Fruit fly (Drosophila melanogaster): ENCODE measurements around the gene mdlc.

Gene mdlc

dm6 chr3R:20021152-20021769, 36.3 kb upstream of the mdlc start, which contains the start of the genes PIG-L and psidin:
Gene PIG-L, minus strand, starts transcription at chr3R:20021338.
Gene psidin, plus strand, starts transcription at chr3R:20021704.
- no peak for TF ChIP-seq cnc (optimal IDR thresholded peaks at IDR 0.05)
- peak; percentile 84 for TF ChIP-seq toe (GFP tag; optimal IDR thresholded peaks at IDR 0.05)
- TF ChIP-seq tj (GFP tag; optimal IDR thresholded peaks at IDR 0.05): peak; percentile 69
- peak; percentile 87 for TF ChIP-seq CG1620 (GFP tag; optimal IDR thresholded peaks at IDR 0.05)
- TF ChIP-seq kay (GFP tag; ENCODE audit: borderline replicate concordance): no peak
- TF ChIP-seq CG11617 (GFP tag; optimal IDR thresholded peaks at IDR 0.05): peak; percentile 92
- TF ChIP-seq bab1 (GFP tag; optimal IDR thresholded peaks at IDR 0.05): peak; percentile 25
- TF ChIP-seq CG14711 (tag; optimal IDR thresholded peaks at IDR 0.05): peak; percentile 59
- peak; percentile 61 for TF ChIP-seq pad (GFP tag; optimal IDR thresholded peaks at IDR 0.05)
- TF ChIP-seq Crg-1 (GFP tag; optimal IDR thresholded peaks at IDR 0.05): peak; percentile 64
- TF ChIP-seq Hr96 (GFP tag; optimal IDR thresholded peaks at IDR 0.05): peak; percentile 86
- TF ChIP-seq CG5204 (GFP tag; optimal IDR thresholded peaks at IDR 0.05): peak; percentile 94
- peak; percentile 10 for TF ChIP-seq Clk (GFP tag; optimal IDR thresholded peaks at IDR 0.05)
- peak; percentile 58 for TF ChIP-seq CG12768 (GFP tag; optimal IDR thresholded peaks at IDR 0.05)
- TF ChIP-seq CG7045 (GFP tag; optimal IDR thresholded peaks at IDR 0.05): peak; percentile 85
- TF ChIP-seq Mnt (GFP tag; optimal IDR thresholded peaks at IDR 0.05): peak; percentile 26
- TF ChIP-seq cic (GFP tag; optimal IDR thresholded peaks at IDR 0.05): peak; percentile 14
- peak; percentile 62 for TF ChIP-seq ovo (GFP tag; optimal IDR thresholded peaks at IDR 0.05)
- peak; percentile 80 for TF ChIP-seq CG33017 (tag; optimal IDR thresholded peaks at IDR 0.05)
- TF ChIP-seq CG7101 (tag; optimal IDR thresholded peaks at IDR 0.05): peak; percentile 80

- TF ChIP-seq bab1 (GFP tag; optimal IDR thresholded peaks at IDR 0.05) (no peak), pad (GFP tag; optimal IDR thresholded peaks at IDR 0.05) (no peak), toe (GFP tag; optimal IDR thresholded peaks at IDR 0.05) (no peak), CG7101 (tag; optimal IDR thresholded peaks at IDR 0.05) (no peak), CG7045 (GFP tag; optimal IDR thresholded peaks at IDR 0.05) (no peak), CG11617 (GFP tag; optimal IDR thresholded peaks at IDR 0.05) (no peak), CG14711 (tag; optimal IDR thresholded peaks at IDR 0.05) (no peak), CG5204 (GFP tag; optimal IDR thresholded peaks at IDR 0.05) (no peak), cnc (optimal IDR thresholded peaks at IDR 0.05) (no peak), Crg-1 (GFP tag; optimal IDR thresholded peaks at IDR 0.05) (no peak), Clk (GFP tag; optimal IDR thresholded peaks at IDR 0.05) (no peak), CG1620 (GFP tag; optimal IDR thresholded peaks at IDR 0.05) (no peak), Mnt (GFP tag; optimal IDR thresholded peaks at IDR 0.05) (no peak), Hr96 (GFP tag; optimal IDR thresholded peaks at IDR 0.05) (no peak), kay (GFP tag; ENCODE audit: borderline replicate concordance) (no peak)
Measured at dm6 chr3R:20027841-20028240, 29.7 kb upstream of the mdlc start, which contains the start of the genes CG4424 and CG4854. Gene CG4424, minus strand, starts transcription at chr3R:20028040. Gene CG4854, plus strand, starts transcription at chr3R:20028058.

DNA sequence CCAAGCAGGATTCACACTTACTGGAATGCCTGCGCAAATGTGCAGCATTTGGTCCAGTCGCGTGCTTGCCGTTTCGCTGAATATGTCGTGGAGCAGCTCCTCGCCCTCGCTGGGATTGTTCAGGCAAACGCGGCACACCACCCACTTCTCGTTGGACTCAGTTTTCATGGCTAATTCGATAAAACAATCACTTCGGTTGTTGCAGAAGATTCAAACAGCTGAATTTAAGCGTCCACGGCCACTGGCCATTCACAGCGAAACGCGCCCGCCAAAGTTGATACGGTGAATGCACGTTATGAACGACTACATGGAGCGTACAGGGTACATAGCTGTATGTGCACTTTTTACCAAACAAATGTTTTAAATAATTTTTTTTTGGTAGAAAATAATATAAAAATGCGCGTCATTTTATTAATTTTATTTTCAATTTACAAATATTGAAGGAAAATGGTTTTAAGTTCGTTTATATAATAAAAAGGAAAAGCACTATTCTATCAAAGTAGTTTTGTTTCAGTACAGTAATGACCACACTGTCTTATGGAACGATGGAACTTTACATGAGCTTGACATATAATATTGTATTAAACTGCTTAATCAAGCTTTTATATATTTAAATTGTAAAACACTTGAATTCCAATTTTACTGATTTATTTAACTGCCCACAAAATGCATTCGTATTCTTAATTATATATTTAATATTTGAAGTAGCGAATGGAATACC, 26.3 kb upstream of the mdlc start, which contains the start of gene trem:
trem (minus strand) TSS at position 267 of the 721 bp plus-strand sequence.
- TF ChIP-seq Mnt (GFP tag; optimal IDR thresholded peaks at IDR 0.05): peak; percentile 49
- peak; percentile 85 for TF ChIP-seq CG11617 (GFP tag; optimal IDR thresholded peaks at IDR 0.05)
- peak; percentile 54 for TF ChIP-seq tj (GFP tag; optimal IDR thresholded peaks at IDR 0.05)
- TF ChIP-seq cic (GFP tag; optimal IDR thresholded peaks at IDR 0.05): peak; percentile 1
- TF ChIP-seq kay (GFP tag; ENCODE audit: borderline replicate concordance): no peak
- peak; percentile 58 for TF ChIP-seq CG14711 (tag; optimal IDR thresholded peaks at IDR 0.05)
- TF ChIP-seq cnc (optimal IDR thresholded peaks at IDR 0.05): no peak
- peak; percentile 67 for TF ChIP-seq Clk (GFP tag; optimal IDR thresholded peaks at IDR 0.05)
- TF ChIP-seq CG1620 (GFP tag; optimal IDR thresholded peaks at IDR 0.05): peak; percentile 59
- TF ChIP-seq CG33017 (tag; optimal IDR thresholded peaks at IDR 0.05): peak; percentile 54
- peak; percentile 79 for TF ChIP-seq CG7045 (GFP tag; optimal IDR thresholded peaks at IDR 0.05)
- TF ChIP-seq Hr96 (GFP tag; optimal IDR thresholded peaks at IDR 0.05): peak; percentile 42
- TF ChIP-seq Crg-1 (GFP tag; optimal IDR thresholded peaks at IDR 0.05): peak; percentile 55
- peak; percentile 76 for TF ChIP-seq CG7101 (tag; optimal IDR thresholded peaks at IDR 0.05)
- TF ChIP-seq pad (GFP tag; optimal IDR thresholded peaks at IDR 0.05): peak; percentile 65
- peak; percentile 33 for TF ChIP-seq ovo (GFP tag; optimal IDR thresholded peaks at IDR 0.05)
- peak; percentile 72 for TF ChIP-seq CG5204 (GFP tag; optimal IDR thresholded peaks at IDR 0.05)
- TF ChIP-seq toe (GFP tag; optimal IDR thresholded peaks at IDR 0.05): peak; percentile 86
- no peak for TF ChIP-seq bab1 (GFP tag; optimal IDR thresholded peaks at IDR 0.05)
- peak; percentile 77 for TF ChIP-seq CG12768 (GFP tag; optimal IDR thresholded peaks at IDR 0.05)

DNA sequence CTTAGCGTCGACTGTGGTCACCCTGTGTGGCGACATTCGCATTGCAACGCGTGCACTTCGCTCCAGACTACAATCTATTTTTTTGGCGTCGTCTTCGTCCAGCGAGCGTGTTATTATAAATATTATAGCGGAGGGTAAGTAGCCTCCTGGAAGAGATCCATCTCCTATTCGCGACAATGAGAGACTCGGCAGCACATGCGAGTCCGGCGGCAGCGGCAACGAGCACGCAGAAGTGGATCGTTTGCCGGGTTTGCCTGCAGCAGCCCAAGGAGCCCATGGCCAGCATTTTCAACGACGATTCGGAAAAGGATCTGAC, 25.8 kb upstream of the mdlc start, which contains the start of gene idc:
idc (plus strand) TSS at position 60 of the 316 bp plus-strand sequence.
- TF ChIP-seq CG11617 (GFP tag; optimal IDR thresholded peaks at IDR 0.05) (peak; percentile 59), CG14711 (tag; optimal IDR thresholded peaks at IDR 0.05) (no peak)

dm6 chr3R:20035887-20036286, 21.7 kb upstream of the mdlc start, which contains the start of gene Regnase-1:
Gene Regnase-1, minus strand, starts transcription at chr3R:20036056.
- TF ChIP-seq kay (GFP tag; ENCODE audit: borderline replicate concordance) (no peak), CG7101 (tag; optimal IDR thresholded peaks at IDR 0.05) (peak; percentile 92), Clk (GFP tag; optimal IDR thresholded peaks at IDR 0.05) (peak; percentile 22), cic (GFP tag; optimal IDR thresholded peaks at IDR 0.05) (peak; percentile 62), CG14711 (tag; optimal IDR thresholded peaks at IDR 0.05) (peak; percentile 83), CG7045 (GFP tag; optimal IDR thresholded peaks at IDR 0.05) (peak; percentile 91), CG11617 (GFP tag; optimal IDR thresholded peaks at IDR 0.05) (peak; percentile 90), Crg-1 (GFP tag; optimal IDR thresholded peaks at IDR 0.05) (peak; percentile 85), tj (GFP tag; optimal IDR thresholded peaks at IDR 0.05) (peak; percentile 63), CG1620 (GFP tag; optimal IDR thresholded peaks at IDR 0.05) (peak; percentile 89), bab1 (GFP tag; optimal IDR thresholded peaks at IDR 0.05) (peak; percentile 96), CG33017 (tag; optimal IDR thresholded peaks at IDR 0.05) (peak; percentile 83), cnc (optimal IDR thresholded peaks at IDR 0.05) (no peak), CG12768 (GFP tag; optimal IDR thresholded peaks at IDR 0.05) (peak; percentile 81), Hr96 (GFP tag; optimal IDR thresholded peaks at IDR 0.05) (peak; percentile 87), pad (GFP tag; optimal IDR thresholded peaks at IDR 0.05) (peak; percentile 78), ovo (GFP tag; optimal IDR thresholded peaks at IDR 0.05) (peak; percentile 81), Mnt (GFP tag; optimal IDR thresholded peaks at IDR 0.05) (peak; percentile 78), CG5204 (GFP tag; optimal IDR thresholded peaks at IDR 0.05) (peak; percentile 63), toe (GFP tag; optimal IDR thresholded peaks at IDR 0.05) (peak; percentile 72)

Data from whole organism, adult.